Worm (Caenorhabditis elegans): ENCODE measurements around the gene lev-9.

lev-9 gene

DNA sequence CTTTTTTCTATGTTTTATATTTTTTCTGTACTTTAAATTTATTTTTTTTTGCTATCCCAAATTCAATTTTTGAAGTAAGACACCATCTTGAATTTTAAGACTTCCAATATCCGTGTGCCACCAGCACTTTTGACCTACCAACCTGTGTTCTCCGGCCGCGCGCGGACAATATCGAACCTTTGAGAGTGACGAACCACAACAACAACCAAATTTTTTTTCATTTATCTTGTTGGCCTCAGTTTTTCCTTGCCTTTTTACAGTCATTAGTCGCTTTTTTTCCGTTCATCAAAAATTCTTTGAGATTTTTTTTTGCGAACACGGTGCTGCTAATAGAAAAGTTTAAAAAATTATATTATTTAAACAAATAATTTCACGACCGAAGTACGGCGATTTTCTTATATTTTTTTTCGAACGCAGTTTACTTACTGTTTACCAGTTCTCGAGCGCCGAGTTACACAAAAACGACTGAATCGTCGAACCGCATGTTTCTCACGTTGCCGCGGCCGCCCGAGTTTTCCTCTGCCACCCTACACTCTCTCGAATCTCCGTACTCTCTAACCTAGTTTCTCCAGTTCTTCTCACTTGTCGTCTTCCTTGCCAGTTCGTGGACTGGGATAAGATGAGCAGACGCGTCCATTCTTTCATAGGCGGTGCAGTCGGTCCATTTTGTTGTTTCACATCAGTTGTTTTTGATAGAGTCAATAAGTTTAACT is 51.4 kb downstream of the lev-9 start:
- TF ChIP-seq madf-8 (GFP tag; conservative IDR thresholded peaks at IDR 0.05) (0 out of 2 replicates have a peak, but pooled peaks have one; percentile 9), dpl-1 (GFP tag; optimal IDR thresholded peaks at IDR 0.05) (peak; percentile 43), rcor-1 (GFP tag; IDR thresholded peaks at IDR 0.05) (peak; percentile 41; the same call in 1 of the 2 replicates), nhr-80 (tag; optimal IDR thresholded peaks at IDR 0.05) (peak; percentile 2), madf-6 (GFP tag; IDR thresholded peaks at IDR 0.05) (peak; percentile 58), lin-35 (GFP tag; optimal IDR thresholded peaks at IDR 0.05) (peak in 1 of 3 experiments; percentile 5), zfh-2 (GFP tag; conservative IDR thresholded peaks at IDR 0.05) (peak; percentile 77), hsf-1 (GFP tag; IDR thresholded peaks at IDR 0.05) (no peak), snpc-4 (GFP tag; optimal IDR thresholded peaks at IDR 0.05) (no peak), snpc-4 (tag; optimal IDR thresholded peaks at IDR 0.05) (no peak), efl-1 (GFP tag; optimal IDR thresholded peaks at IDR 0.05) (peak; percentile 69), bed-1 (GFP tag; IDR thresholded peaks at IDR 0.05) (no peak), cebp-1 (GFP tag; IDR thresholded peaks at IDR 0.05) (no peak), cebp-1 (tag; optimal IDR thresholded peaks at IDR 0.05) (peak; percentile 33), hmg-1.2 (GFP tag; IDR thresholded peaks at IDR 0.05) (peak; percentile 60; the same call in 1 of the 2 replicates), dox-1 (GFP tag; IDR thresholded peaks at IDR 0.05) (peak; percentile 5; the same call in 1 of the 2 replicates)

- TF ChIP-seq snpc-1.1 (tag; optimal IDR thresholded peaks at IDR 0.05; ENCODE audit: insufficient read depth), result no peak
- no peak for TF ChIP-seq rcor-1 (GFP tag; IDR thresholded peaks at IDR 0.05)
- TF ChIP-seq atf-7 (tag; optimal IDR thresholded peaks at IDR 0.05), result no peak
- no peak for TF ChIP-seq hlh-12 (tag; optimal IDR thresholded peaks at IDR 0.05)
- TF ChIP-seq athp-1 (tag; optimal IDR thresholded peaks at IDR 0.05), result no peak
- TF ChIP-seq ztf-25 (GFP tag; IDR thresholded peaks at IDR 0.05), result no peak
- TF ChIP-seq F37B4.10 (GFP tag; IDR thresholded peaks at IDR 0.05), result no peak
- TF ChIP-seq egl-44 (GFP tag; IDR thresholded peaks at IDR 0.05), result no peak
- TF ChIP-seq cebp-1 (GFP tag; IDR thresholded peaks at IDR 0.05), result no peak
- TF ChIP-seq cebp-1 (tag; optimal IDR thresholded peaks at IDR 0.05), result no peak
- no peak for TF ChIP-seq fkh-3 (tag; optimal IDR thresholded peaks at IDR 0.05)
- TF ChIP-seq ceh-100 (GFP tag; IDR thresholded peaks at IDR 0.05), result no peak
- TF ChIP-seq lin-26 (GFP tag; IDR thresholded peaks at IDR 0.05), result no peak
- no peak for TF ChIP-seq Y79H2A.3 (GFP tag; conservative IDR thresholded peaks at IDR 0.05)
These were observed 52.6 kb downstream of the lev-9 start, which contains the start of gene rml-3 for ce11 chrX:6238973-6239372. TSS of gene rml-3 (minus strand) at chrX:6239065.

ce11 chrX:6235443-6235842 is 56.1 kb downstream of the lev-9 start, which contains the start of gene hsp-43:
TSS of gene hsp-43 (minus strand) at chrX:6235543.
- TF ChIP-seq bed-1 (GFP tag; IDR thresholded peaks at IDR 0.05), result no peak
- no peak for TF ChIP-seq mcd-1 (GFP tag; IDR thresholded peaks at IDR 0.05)
- no peak for TF ChIP-seq aptf-2 (GFP tag; conservative IDR thresholded peaks at IDR 0.05)
- TF ChIP-seq tlf-1 (GFP tag; optimal IDR thresholded peaks at IDR 0.05), result no peak
- TF ChIP-seq dox-1 (GFP tag; IDR thresholded peaks at IDR 0.05), result no peak
- no peak for TF ChIP-seq dpl-1 (GFP tag; optimal IDR thresholded peaks at IDR 0.05)
- TF ChIP-seq nfya-2 (GFP tag; IDR thresholded peaks at IDR 0.05), result no peak
- no peak for TF ChIP-seq B0019.2 (GFP tag; conservative IDR thresholded peaks at IDR 0.05)
- no peak for TF ChIP-seq dpff-1 (tag; optimal IDR thresholded peaks at IDR 0.05)
- TF ChIP-seq ztf-26 (tag; optimal IDR thresholded peaks at IDR 0.05), result no peak
- TF ChIP-seq Y79H2A.3 (GFP tag; conservative IDR thresholded peaks at IDR 0.05), result no peak
- TF ChIP-seq ztf-28 (GFP tag; IDR thresholded peaks at IDR 0.05), result no peak
- TF ChIP-seq F23B12.7 (tag; optimal IDR thresholded peaks at IDR 0.05; ENCODE audit: insufficient read depth), result no peak
- no peak for TF ChIP-seq nfyb-1 (GFP tag; IDR thresholded peaks at IDR 0.05)

All from whole organism, young adult.